Worm (Caenorhabditis elegans) whole organism, L3 larva: ENCODE measurements around the gene C06B8.3.

Experiments
- ZK546.5 ChIP-seq: sonication (generic microtip); optimal IDR thresholded peaks from 2 replicates; lab custom pipeline; 2017; ENCODE audit warnings: missing biosample characterization, missing genetic modification characterization
- jun-1 ChIP-seq: fragments of 150-350 bp; optimal IDR thresholded peaks from 2 replicates; lab custom pipeline; 2014; ENCODE audit warnings: missing biosample characterization, missing genetic modification reagents, missing genetic modification characterization

ce11 chrV:15445437-15445836, 39.0 kb downstream of the C06B8.3 start, which contains the start of gene srh-239:
- TF ChIP-seq jun-1 (tag; lab: Kevin White, UChicago): no peak
- no peak for TF ChIP-seq ZK546.5
